Fruit fly (Drosophila melanogaster): ENCODE results near the gene CG13133.

dm6 chr2L:10122671-10123070 is 30.5 kb upstream of the CG13133 start, which contains the start of gene CG13135:
- TF ChIP-seq CG11456 (GFP tag; IDR thresholded peaks at IDR 0.05) (no peak), da (GFP tag; optimal IDR thresholded peaks at IDR 0.05) (no peak), CG10959 (GFP tag; IDR thresholded peaks at IDR 0.05) (no peak), ac (GFP tag; optimal IDR thresholded peaks at IDR 0.05) (no peak), CG12391 (tag; optimal IDR thresholded peaks at IDR 0.05) (no peak), CG9215 (GFP tag; IDR thresholded peaks at IDR 0.05) (no peak), her (GFP tag; optimal IDR thresholded peaks at IDR 0.05) (no peak), crp (GFP tag; optimal IDR thresholded peaks at IDR 0.05) (no peak), Bdp1 (GFP tag; optimal IDR thresholded peaks at IDR 0.05) (no peak), dm (GFP tag; optimal IDR thresholded peaks at IDR 0.05) (no peak), CG3847 (GFP tag; IDR thresholded peaks at IDR 0.05) (no peak), br (optimal IDR thresholded peaks at IDR 0.05) (no peak)
